Fruit fly (Drosophila melanogaster): Measurements from ENCODE around the gene gwl.

Gene gwl

DNA sequence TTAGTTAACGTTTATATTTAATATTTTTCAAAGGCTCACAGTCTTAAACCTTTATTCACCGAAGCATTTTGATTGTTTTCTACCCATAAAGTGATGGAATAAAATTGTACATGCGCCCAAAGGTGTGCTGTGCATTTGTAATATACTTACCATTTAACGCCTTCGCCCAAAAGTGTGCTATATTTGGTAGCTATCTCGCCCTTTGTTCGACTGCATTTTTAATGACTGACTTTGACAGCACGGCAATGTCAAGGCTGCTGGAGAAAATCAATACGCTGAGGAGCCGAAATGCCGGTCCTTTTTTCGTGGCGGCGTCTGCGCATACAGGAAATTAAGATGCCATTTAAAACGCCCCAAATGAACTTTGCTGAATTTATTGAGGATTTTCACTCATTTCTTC, 52.6 kb downstream of the gwl start (continued):
- TF ChIP-seq nau (GFP tag; optimal IDR thresholded peaks at IDR 0.05) (no peak), Ptx1 (GFP tag; IDR thresholded peaks at IDR 0.05) (no peak), CG4360 (GFP tag; IDR thresholded peaks at IDR 0.05) (no peak), CG15011 (GFP tag; optimal IDR thresholded peaks at IDR 0.05) (no peak), CG4404 (GFP tag; IDR thresholded peaks at IDR 0.05) (no peak)
